Fruit fly (Drosophila melanogaster) whole organism, embryonic: ENCODE data around the gene Muc91C.
A peak's percentile ranks its signal among the peaks of the same experiment; 100 is the strongest.

Experiments used
- Aef1 ChIP-seq: fragments of 200-800 bp; sonication (Bioruptor generic); IDR thresholded peaks from 3 replicates; pipeline ENCODE4 v1.3.6; 2022; ENCODE audit warnings: missing biosample characterization, missing genetic modification characterization
- CG11504 ChIP-seq: fragments of 200-800 bp; sonication (Bioruptor generic); optimal IDR thresholded peaks from 3 replicates; lab custom pipeline; 2019; ENCODE audit warnings: missing biosample characterization, mild to moderate bottlenecking, missing genetic modification characterization, moderate library complexity
- CG11723 ChIP-seq: fragments of 200-800 bp; sonication (Bioruptor generic); optimal IDR thresholded peaks from 2 replicates; lab custom pipeline; 2017; ENCODE audit warnings: missing biosample characterization, mild to moderate bottlenecking, missing genetic modification characterization
- CG13123 ChIP-seq: fragments of 200-800 bp; sonication (Bioruptor generic); optimal IDR thresholded peaks from 2 replicates; lab custom pipeline; 2016; ENCODE audit warnings: missing biosample characterization, missing genetic modification characterization
- CG15073 ChIP-seq: fragments of 200-800 bp; sonication (Bioruptor generic); optimal IDR thresholded peaks from 2 replicates; lab custom pipeline; 2016; ENCODE audit warnings: missing biosample characterization, missing genetic modification characterization
- CG16779 ChIP-seq: fragments of 200-800 bp; sonication (Bioruptor generic); IDR thresholded peaks from 2 replicates; pipeline ENCODE4 v1.3.6; 2022; ENCODE audit warnings: missing biosample characterization, missing genetic modification characterization
- CG17359 ChIP-seq: fragments of 200-800 bp; sonication (Bioruptor generic); optimal IDR thresholded peaks from 3 replicates; lab custom pipeline; 2018; ENCODE audit warnings: missing biosample characterization, mild to moderate bottlenecking, missing genetic modification characterization, moderate library complexity
- CG3281 ChIP-seq: fragments of 200-800 bp; sonication (Bioruptor generic); optimal IDR thresholded peaks from 3 replicates; lab custom pipeline; 2017; ENCODE audit warnings: missing biosample characterization, mild to moderate bottlenecking, missing genetic modification characterization
- CG3726 ChIP-seq: fragments of 200-800 bp; sonication (Bioruptor generic); IDR thresholded peaks from 3 replicates; pipeline ENCODE4, ENCODE4 v1.3.6; 2022; ENCODE audit warnings: missing biosample characterization, missing genetic modification characterization
- CG4617 ChIP-seq: fragments of 200-800 bp; sonication (Bioruptor generic); optimal IDR thresholded peaks from 3 replicates; lab custom pipeline; 2016; ENCODE audit warnings: missing biosample characterization, missing genetic modification characterization, borderline replicate concordance
- CG6654 ChIP-seq: fragments of 200-800 bp; sonication (Bioruptor generic); optimal IDR thresholded peaks from 2 replicates; lab custom pipeline; 2017; ENCODE audit warnings: missing biosample characterization, mild to moderate bottlenecking, missing genetic modification characterization
- CG8290 ChIP-seq, 3 experiments: fragments of 200-800 bp; sonication (Bioruptor generic); optimal IDR thresholded peaks; 2 replicates each; lab custom pipeline; 2016 to 2019; ENCODE audit warnings: missing biosample characterization in 3 of 3, missing genetic modification characterization in 3 of 3, mild to moderate bottlenecking in 2 of 3, moderate library complexity in 1 of 3
- CG9876 ChIP-seq: fragments of 200-800 bp; sonication (Bioruptor generic); optimal IDR thresholded peaks from 2 replicates; lab custom pipeline; 2016; ENCODE audit warnings: missing biosample characterization, missing genetic modification characterization
- D ChIP-seq, 2 experiments: fragments of 200-800 bp in 1 of 2; fragments of >200 bp in 1 of 2; sonication (Bioruptor generic) in 1 of 2; optimal IDR thresholded peaks; 2 replicates in 1 of 2; 3 replicates in 1 of 2; lab custom pipeline; 2017; ENCODE audit warnings: mild to moderate bottlenecking in 1 of 2, missing biosample characterization in 1 of 2, missing genetic modification characterization in 1 of 2, missing genetic modification reagents in 1 of 2
- Dll ChIP-seq: fragments of 200-800 bp; sonication (Bioruptor generic); IDR thresholded peaks from 4 replicates; pipeline ENCODE4 v1.3.6; 2022; ENCODE audit warnings: missing biosample characterization, missing genetic modification characterization; ENCODE audit not compliant: partially characterized antibody
- Ets65A ChIP-seq: fragments of 200-800 bp; sonication (Bioruptor generic); peaks from one replicate; lab custom pipeline; 2016; ENCODE audit warnings: missing biosample characterization, missing genetic modification characterization
- H2.0 ChIP-seq: fragments of 200-800 bp; sonication (Bioruptor generic); IDR thresholded peaks from 2 replicates; pipeline ENCODE4 v1.3.6; 2022; ENCODE audit warnings: missing biosample characterization, missing genetic modification characterization
- HHEX ChIP-seq: fragments of 200-800 bp; sonication (Bioruptor generic); optimal IDR thresholded peaks from 3 replicates; lab custom pipeline; 2017; ENCODE audit warnings: missing biosample characterization, mild to moderate bottlenecking, missing genetic modification characterization, missing genetic modification reagents
- Hey ChIP-seq: fragments of 200-800 bp; sonication (Bioruptor generic); optimal IDR thresholded peaks from 3 replicates; lab custom pipeline; 2018; ENCODE audit warnings: missing biosample characterization, mild to moderate bottlenecking, missing genetic modification characterization
- HmgZ ChIP-seq: fragments of 200-800 bp; sonication (Bioruptor generic); optimal IDR thresholded peaks from 2 replicates; lab custom pipeline; 2018; ENCODE audit warnings: missing biosample characterization, mild to moderate bottlenecking, missing genetic modification characterization
- Med ChIP-seq: fragments of 200-800 bp; sonication (Bioruptor generic); peaks from one replicate; lab custom pipeline; 2016; ENCODE audit warnings: missing biosample characterization, missing genetic modification characterization, mild to moderate bottlenecking, inconsistent platforms, moderate library complexity
- Myb ChIP-seq: fragments of 200-800 bp; sonication (Bioruptor generic); optimal IDR thresholded peaks from 2 replicates; lab custom pipeline; 2016; ENCODE audit warnings: missing biosample characterization, missing genetic modification characterization
- Neu2 ChIP-seq: fragments of 200-800 bp; sonication (Bioruptor generic); optimal IDR thresholded peaks from 3 replicates; lab custom pipeline; 2016; ENCODE audit warnings: missing biosample characterization, missing genetic modification characterization, borderline replicate concordance
- PHDP ChIP-seq: fragments of 200-800 bp; sonication (Bioruptor generic); optimal IDR thresholded peaks from 3 replicates; lab custom pipeline; 2018; ENCODE audit warnings: missing biosample characterization, mild to moderate bottlenecking, missing genetic modification characterization, moderate library complexity
- Sox102F ChIP-seq: fragments of 200-800 bp; sonication (Bioruptor generic); optimal IDR thresholded peaks from 2 replicates; lab custom pipeline; 2018; ENCODE audit warnings: missing biosample characterization, mild to moderate bottlenecking, missing genetic modification characterization, moderate library complexity
- Trl ChIP-seq, 3 experiments: fragments of >200 bp in 2 of 3; fragments of 200-800 bp in 1 of 3; sonication (Bioruptor generic) in 1 of 3; optimal IDR thresholded peaks; 2 replicates in 1 of 3; 3 replicates in 2 of 3; lab custom pipeline; 2016 to 2017; ENCODE audit warnings: missing biosample characterization in 1 of 3, missing genetic modification characterization in 1 of 3
- YL-1 ChIP-seq: fragments of 200-800 bp; sonication (Bioruptor generic); optimal IDR thresholded peaks from 3 replicates; lab custom pipeline; 2017; ENCODE audit warnings: missing biosample characterization, mild to moderate bottlenecking, missing genetic modification characterization
- abd-A ChIP-seq: fragments of 200-800 bp; sonication (Bioruptor generic); optimal IDR thresholded peaks from 3 replicates; lab custom pipeline; 2019; ENCODE audit warnings: missing biosample characterization, mild to moderate bottlenecking, missing genetic modification characterization, moderate library complexity
- caup ChIP-seq: fragments of 200-800 bp; sonication (Bioruptor generic); optimal IDR thresholded peaks from 3 replicates; lab custom pipeline; 2017; ENCODE audit warnings: missing biosample characterization, mild to moderate bottlenecking, missing genetic modification characterization, moderate library complexity; ENCODE audit not compliant: severe bottlenecking
- jumu ChIP-seq: fragments of 200-800 bp; sonication (Bioruptor generic); optimal IDR thresholded peaks from 3 replicates; lab custom pipeline; 2016; ENCODE audit warnings: missing biosample characterization, missing genetic modification characterization
- kay ChIP-seq: fragments of 200-800 bp; sonication (Bioruptor generic); optimal IDR thresholded peaks from 2 replicates; lab custom pipeline; 2016; ENCODE audit warnings: missing biosample characterization, missing genetic modification characterization
- mld ChIP-seq: fragments of 200-800 bp; sonication (Bioruptor generic); IDR thresholded peaks from 3 replicates; pipeline ENCODE4 v1.3.6; 2022; ENCODE audit warnings: missing biosample characterization, missing genetic modification characterization; ENCODE audit not compliant: partially characterized antibody
- ro ChIP-seq: fragments of 200-800 bp; sonication (Bioruptor generic); IDR thresholded peaks from 2 replicates; pipeline ENCODE4 v1.3.6; 2022; ENCODE audit warnings: missing biosample characterization, missing genetic modification characterization
- stwl ChIP-seq: fragments of 200-800 bp; sonication (Bioruptor generic); optimal IDR thresholded peaks from 3 replicates; lab custom pipeline; 2018; ENCODE audit warnings: missing biosample characterization, mild to moderate bottlenecking, missing genetic modification characterization, moderate library complexity

The Muc91C gene

dm6 chr3R:18726334-18726733, 33.8 kb upstream of the Muc91C start, which contains the start of gene CG7714:
Gene CG7714 (minus strand): TSS chr3R:18726434.
- TF ChIP-seq Ets65A (GFP tag; lab: Kevin White, UChicago) (peak; percentile 20), Sox102F (GFP tag; lab: Kevin White, UChicago) (no peak)

- TF ChIP-seq Aef1, result no peak
- TF ChIP-seq CG16779 (GFP tag; lab: Robert Waterston, UW), result no peak
- no peak for TF ChIP-seq caup (GFP tag; lab: Kevin White, UChicago)
- no peak for TF ChIP-seq H2.0
- TF ChIP-seq Neu2 (GFP tag; lab: Kevin White, UChicago), result peak; percentile 41
- TF ChIP-seq Dll (GFP tag; lab: Robert Waterston, UW), result peak; percentile 34; the same call in 1 of the 4 replicates
- TF ChIP-seq CG4617 (GFP tag; lab: Kevin White, UChicago), result no peak
- no peak for TF ChIP-seq HmgZ (tag; lab: Kevin White, UChicago)
- TF ChIP-seq Myb (GFP tag; lab: Kevin White, UChicago), result no peak
- peak; percentile 43 for TF ChIP-seq stwl (tag; lab: Kevin White, UChicago)
- no peak for TF ChIP-seq HHEX (GFP tag; lab: Kevin White, UChicago)
- TF ChIP-seq jumu (GFP tag; lab: Kevin White, UChicago), result no peak
- peak in 1 of 2 experiments; percentile 47 for TF ChIP-seq Trl (optimal IDR thresholded peaks at IDR 0.05; lab: Kevin White, UChicago)
- TF ChIP-seq Trl (GFP tag; optimal IDR thresholded peaks at IDR 0.05; lab: Kevin White, UChicago), result no peak
- TF ChIP-seq CG6654 (GFP tag; lab: Kevin White, UChicago), result no peak
Measured at dm6 chr3R:18722490-18722889, 30.0 kb upstream of the Muc91C start, which contains the start of gene CG34283. Gene CG34283 (minus strand): TSS chr3R:18722590.

dm6 chr3R:18721368-18721767, 28.8 kb upstream of the Muc91C start:
- TF ChIP-seq CG17359 (tag; lab: Kevin White, UChicago), result no peak
- TF ChIP-seq CG15073 (GFP tag; lab: Kevin White, UChicago), result no peak
- no peak for TF ChIP-seq CG3726 (GFP tag; lab: Robert Waterston, UW)
- TF ChIP-seq CG9876 (GFP tag; lab: Kevin White, UChicago), result no peak
- no peak for TF ChIP-seq CG13123 (GFP tag; lab: Kevin White, UChicago)
- TF ChIP-seq kay (GFP tag; lab: Kevin White, UChicago), result no peak
- TF ChIP-seq mld (GFP tag; lab: Robert Waterston, UW), result no peak
- no peak for TF ChIP-seq PHDP (tag; lab: Kevin White, UChicago)
- TF ChIP-seq D (optimal IDR thresholded peaks at IDR 0.05; lab: Kevin White, UChicago), result no peak
- TF ChIP-seq D (GFP tag; optimal IDR thresholded peaks at IDR 0.05; lab: Kevin White, UChicago), result peak; percentile 2
- TF ChIP-seq abd-A (tag; lab: Kevin White, UChicago), result peak; percentile 57
- TF ChIP-seq CG3281 (GFP tag; lab: Kevin White, UChicago), result no peak
- TF ChIP-seq jumu (GFP tag; lab: Kevin White, UChicago), result no peak
- TF ChIP-seq ro (GFP tag; lab: Robert Waterston, UW), result no peak
- peak; percentile 5 for TF ChIP-seq Med (GFP tag; lab: Kevin White, UChicago)
- peak; percentile 96 for TF ChIP-seq Hey (tag; lab: Kevin White, UChicago)
- TF ChIP-seq YL-1 (GFP tag; lab: Kevin White, UChicago), result no peak
- TF ChIP-seq CG8290 (GFP tag; optimal IDR thresholded peaks at IDR 0.05; lab: Kevin White, UChicago), result no peak
- no peak for TF ChIP-seq CG8290 (tag; optimal IDR thresholded peaks at IDR 0.05; lab: Kevin White, UChicago)
- TF ChIP-seq CG11504, result no peak
- TF ChIP-seq CG11723 (GFP tag; lab: Kevin White, UChicago), result no peak
